Worm (Caenorhabditis elegans) whole organism, mixed stage, embryonic: ENCODE results near the gene srx-102.

ENCODE experiments used
- M03D4.4 ChIP-seq: sonication (generic microtip); optimal IDR thresholded peaks from 2 replicates; lab custom pipeline; 2017; ENCODE audit warnings: mild to moderate bottlenecking, missing genetic modification characterization, missing compliant biosample characterization
- bed-3 ChIP-seq: fragments of 200-800 bp; sonication (Bioruptor generic); optimal IDR thresholded peaks from 3 replicates; lab custom pipeline; 2018; ENCODE audit warnings: mild to moderate bottlenecking, missing genetic modification characterization, moderate library complexity, missing compliant biosample characterization
- ceh-39 ChIP-seq: fragments of 150-350 bp; optimal IDR thresholded peaks from 2 replicates; lab custom pipeline; 2014; ENCODE audit warnings: missing biosample characterization, missing genetic modification characterization
- ceh-43 ChIP-seq: fragments of 200-800 bp; sonication (Bioruptor generic); optimal IDR thresholded peaks from 2 replicates; lab custom pipeline; 2018; ENCODE audit warnings: mild to moderate bottlenecking, missing genetic modification characterization, moderate library complexity, missing compliant biosample characterization
- ceh-83 ChIP-seq: fragments of 200-800 bp; sonication (Bioruptor generic); optimal IDR thresholded peaks from 2 replicates; lab custom pipeline; 2018; ENCODE audit warnings: mild to moderate bottlenecking, missing genetic modification characterization, missing compliant biosample characterization
- ces-1 ChIP-seq: fragments of 150-350 bp; optimal IDR thresholded peaks from 2 replicates; lab custom pipeline; 2014; ENCODE audit warnings: missing biosample characterization, missing genetic modification reagents, missing genetic modification characterization
- cnd-1 ChIP-seq: fragments of 200-800 bp; sonication (Bioruptor generic); optimal IDR thresholded peaks from 2 replicates; lab custom pipeline; 2018; ENCODE audit warnings: mild to moderate bottlenecking, missing genetic modification characterization, missing compliant biosample characterization
- drap-1 ChIP-seq: fragments of 200-800 bp; sonication (Bioruptor generic); optimal IDR thresholded peaks from 3 replicates; lab custom pipeline; 2018; ENCODE audit warnings: mild to moderate bottlenecking, missing genetic modification characterization, missing compliant biosample characterization
- elt-3 ChIP-seq: fragments of 150-350 bp; optimal IDR thresholded peaks from 2 replicates; lab custom pipeline; 2014; ENCODE audit warnings: missing biosample characterization, missing genetic modification characterization
- ham-2 ChIP-seq: fragments of 200-800 bp; sonication (Bioruptor generic); optimal IDR thresholded peaks from 2 replicates; lab custom pipeline; 2018; ENCODE audit warnings: mild to moderate bottlenecking, missing genetic modification characterization, missing compliant biosample characterization
- hlh-1 ChIP-seq: fragments of 150-350 bp; optimal IDR thresholded peaks from 2 replicates; lab custom pipeline; 2014; ENCODE audit warnings: missing biosample characterization, missing genetic modification reagents, missing genetic modification characterization
- lin-13 ChIP-seq: fragments of 150-350 bp; optimal IDR thresholded peaks from 2 replicates; lab custom pipeline; 2014; ENCODE audit warnings: missing biosample characterization, missing genetic modification characterization
- lin-32 ChIP-seq: fragments of 200-800 bp; sonication (Bioruptor generic); optimal IDR thresholded peaks from 2 replicates; lab custom pipeline; 2018; ENCODE audit warnings: mild to moderate bottlenecking, missing genetic modification characterization, missing compliant biosample characterization
- lsy-2 ChIP-seq: fragments of 150-350 bp; optimal IDR thresholded peaks from 2 replicates; lab custom pipeline; 2014; ENCODE audit warnings: missing biosample characterization, missing genetic modification characterization
- mab-5 ChIP-seq: fragments of 150-350 bp; optimal IDR thresholded peaks from 2 replicates; lab custom pipeline; 2014; ENCODE audit warnings: missing biosample characterization, missing genetic modification characterization
- mep-1 ChIP-seq: fragments of 150-350 bp; optimal IDR thresholded peaks from 2 replicates; lab custom pipeline; 2017; ENCODE audit warnings: missing biosample characterization, missing genetic modification reagents, missing genetic modification characterization, inconsistent platforms
- mls-2 ChIP-seq: sonication (generic microtip); optimal IDR thresholded peaks from 2 replicates; lab custom pipeline; 2016; ENCODE audit warnings: mild to moderate bottlenecking, missing genetic modification characterization, moderate library complexity, missing compliant biosample characterization
- nhr-12 ChIP-seq: fragments of 150-350 bp; optimal IDR thresholded peaks from 2 replicates; lab custom pipeline; 2014; ENCODE audit warnings: missing biosample characterization, missing genetic modification characterization
- nhr-2 ChIP-seq: fragments of 150-350 bp; optimal IDR thresholded peaks from 2 replicates; lab custom pipeline; 2014; ENCODE audit warnings: missing biosample characterization, missing genetic modification characterization
- nhr-237 ChIP-seq: fragments of 150-350 bp; optimal IDR thresholded peaks from 2 replicates; lab custom pipeline; 2014; ENCODE audit warnings: missing biosample characterization, missing genetic modification characterization
- nhr-28 ChIP-seq: fragments of 150-350 bp; optimal IDR thresholded peaks from 2 replicates; lab custom pipeline; 2014; ENCODE audit warnings: missing biosample characterization, missing genetic modification characterization
- nhr-76 ChIP-seq: sonication (generic microtip); optimal IDR thresholded peaks from 2 replicates; lab custom pipeline; 2017; ENCODE audit warnings: missing biosample characterization, missing genetic modification characterization
- pha-4 ChIP-seq: fragments of 150-350 bp; optimal IDR thresholded peaks from 2 replicates; lab custom pipeline; 2018; ENCODE audit warnings: missing biosample characterization, missing genetic modification reagents, missing genetic modification characterization
- sem-2 ChIP-seq: fragments of 200-800 bp; sonication (Bioruptor generic); optimal IDR thresholded peaks from 2 replicates; lab custom pipeline; 2018; ENCODE audit warnings: mild to moderate bottlenecking, missing genetic modification characterization, missing compliant biosample characterization
- snpc-4 ChIP-seq: fragments of 150-350 bp; optimal IDR thresholded peaks from 2 replicates; lab custom pipeline; 2014; ENCODE audit warnings: missing biosample characterization, missing genetic modification characterization
- sptf-1 ChIP-seq: sonication (generic microtip); optimal IDR thresholded peaks from 2 replicates; lab custom pipeline; 2017; ENCODE audit warnings: mild to moderate bottlenecking, missing genetic modification characterization, moderate library complexity, missing compliant biosample characterization
- tbx-8 ChIP-seq: fragments of 200-800 bp; sonication (Bioruptor generic); optimal IDR thresholded peaks from 2 replicates; lab custom pipeline; 2018; ENCODE audit warnings: mild to moderate bottlenecking, missing genetic modification characterization, moderate library complexity, missing compliant biosample characterization
- unc-120 ChIP-seq: sonication (generic microtip); optimal IDR thresholded peaks from 2 replicates; lab custom pipeline; 2017; ENCODE audit warnings: missing genetic modification characterization, missing compliant biosample characterization; ENCODE audit not compliant: poor library complexity, severe bottlenecking
- unc-39 ChIP-seq: fragments of 150-350 bp; optimal IDR thresholded peaks from 2 replicates; lab custom pipeline; 2014; ENCODE audit warnings: missing biosample characterization, missing genetic modification characterization
- unc-62 ChIP-seq: fragments of 150-350 bp; optimal IDR thresholded peaks from 2 replicates; lab custom pipeline; 2014; ENCODE audit warnings: missing biosample characterization, missing genetic modification reagents, missing genetic modification characterization
- ztf-11 ChIP-seq: fragments of 150-350 bp; optimal IDR thresholded peaks from 2 replicates; lab custom pipeline; 2014; ENCODE audit warnings: missing biosample characterization, missing genetic modification characterization

srx-102 gene

DNA sequence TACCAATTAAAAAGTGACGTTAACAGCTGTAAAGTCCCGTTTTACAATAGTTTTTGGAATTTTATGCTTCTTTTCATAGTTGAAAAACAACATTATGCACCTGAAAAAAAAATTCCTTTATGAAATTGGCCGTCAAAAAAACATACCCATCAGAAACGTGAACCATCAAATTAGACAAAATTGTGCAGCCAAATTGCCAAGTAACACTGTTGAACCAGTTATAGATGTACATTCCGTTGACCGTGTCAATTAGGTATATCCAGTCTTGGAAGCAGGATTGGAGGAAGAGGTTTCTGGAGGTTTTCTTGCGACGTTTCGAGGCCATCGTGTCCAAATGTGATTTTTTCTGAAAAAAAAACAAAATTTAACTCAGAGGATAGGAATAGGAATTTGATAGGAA lies 25.2 kb downstream of the srx-102 start, which contains the start of gene srx-97:
Gene srx-97 (minus strand): TSS at position 101 of the 400 bp plus-strand sequence.
- no peak for TF ChIP-seq sem-2 (GFP tag; lab: Kevin White, UChicago)
- TF ChIP-seq drap-1 = no peak
- TF ChIP-seq lin-13 (tag; lab: Kevin White, UChicago) = no peak
- TF ChIP-seq ces-1 (GFP tag; lab: Kevin White, UChicago) = no peak
- no peak for TF ChIP-seq mab-5 (tag; lab: Kevin White, UChicago)
- no peak for TF ChIP-seq mls-2 (tag; lab: Kevin White, UChicago)
- no peak for TF ChIP-seq snpc-4 (tag; lab: Kevin White, UChicago)
- TF ChIP-seq nhr-76 (tag; lab: Kevin White, UChicago) = no peak
- no peak for TF ChIP-seq ceh-39 (tag; lab: Kevin White, UChicago)
- TF ChIP-seq sptf-1 (tag; lab: Kevin White, UChicago) = no peak
- no peak for TF ChIP-seq hlh-1 (tag; lab: Kevin White, UChicago)

- TF ChIP-seq pha-4 (tag; lab: Kevin White, UChicago) (no peak), sem-2 (GFP tag; lab: Kevin White, UChicago) (no peak), nhr-76 (tag; lab: Kevin White, UChicago) (no peak), unc-62 (no peak), elt-3 (no peak), M03D4.4 (tag; lab: Kevin White, UChicago) (no peak), sptf-1 (tag; lab: Kevin White, UChicago) (no peak), ceh-43 (GFP tag; lab: Kevin White, UChicago) (no peak), lin-13 (tag; lab: Kevin White, UChicago) (no peak)
Measured at ce11 chrII:3665181-3665580, 29.4 kb downstream of the srx-102 start.

- TF ChIP-seq nhr-12 (tag; lab: Kevin White, UChicago) (no peak), ceh-83 (GFP tag; lab: Kevin White, UChicago) (no peak), ham-2 (GFP tag; lab: Kevin White, UChicago) (no peak), nhr-28 (no peak), cnd-1 (tag; lab: Kevin White, UChicago) (no peak)
Measured at ce11 chrII:3664470-3664869, 30.1 kb downstream of the srx-102 start, which contains the start of gene F19B10.3. Gene F19B10.3 (plus strand): TSS chrII:3664770.

DNA sequence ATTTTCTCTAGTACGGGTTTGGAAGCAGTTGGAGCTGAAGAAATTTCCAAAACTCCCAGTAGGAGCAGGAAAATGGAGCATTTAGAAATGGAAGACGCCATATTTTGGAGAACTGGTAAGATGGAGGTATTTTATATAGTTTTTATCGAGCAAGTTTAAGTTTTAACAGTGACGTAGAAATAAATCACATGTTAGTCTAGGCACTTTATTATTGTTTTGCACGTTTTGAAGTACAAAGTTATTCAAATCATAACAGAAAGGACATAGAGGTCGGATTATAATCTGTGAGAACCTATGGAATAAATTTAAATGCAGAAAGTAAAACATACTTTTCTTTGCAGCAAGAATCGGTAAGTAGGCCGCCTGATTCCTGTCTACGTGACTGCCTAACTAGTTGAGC lies 30.8 kb downstream of the srx-102 start, which contains the start of gene F19B10.6:
Gene F19B10.6 (minus strand): TSS at position 101 of the 400 bp plus-strand sequence.
- no peak for TF ChIP-seq M03D4.4 (tag; lab: Kevin White, UChicago)
- TF ChIP-seq nhr-76 (tag; lab: Kevin White, UChicago) = no peak
- TF ChIP-seq drap-1 = no peak
- no peak for TF ChIP-seq nhr-12 (tag; lab: Kevin White, UChicago)
- no peak for TF ChIP-seq nhr-28
- TF ChIP-seq snpc-4 (tag; lab: Kevin White, UChicago) = no peak
- no peak for TF ChIP-seq mep-1 (tag; lab: Kevin White, UChicago)
- no peak for TF ChIP-seq ceh-39 (tag; lab: Kevin White, UChicago)
- no peak for TF ChIP-seq lsy-2 (tag; lab: Kevin White, UChicago)
- no peak for TF ChIP-seq unc-39 (tag; lab: Kevin White, UChicago)
- TF ChIP-seq nhr-2 (tag; lab: Kevin White, UChicago) = no peak

DNA sequence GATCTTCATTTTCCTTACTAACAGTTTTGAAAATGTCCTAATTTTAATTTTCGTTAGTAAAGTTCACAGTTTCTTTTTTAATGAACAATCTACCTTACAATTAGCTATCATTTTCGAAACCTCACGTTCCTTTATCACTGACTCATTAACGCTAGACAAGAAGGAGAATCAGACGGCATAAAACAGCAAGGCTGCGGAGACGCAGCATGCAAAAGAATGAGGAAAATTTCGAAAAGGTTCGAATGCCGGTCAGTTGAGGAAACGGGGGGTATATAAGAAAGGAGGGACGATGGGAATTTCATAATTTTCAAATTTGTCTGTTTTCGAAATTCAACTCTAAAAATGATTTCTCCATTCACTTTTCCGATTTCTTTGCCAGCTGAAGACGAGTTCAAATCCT lies 32.6 kb downstream of the srx-102 start, which contains the start of gene F19B10.13:
Gene F19B10.13 (plus strand): TSS at position 343 of the 400 bp plus-strand sequence.
- peak; percentile 61 for TF ChIP-seq elt-3
- TF ChIP-seq unc-120 (tag; lab: Kevin White, UChicago) = no peak

ce11 chrII:3659776-3660175 lies 34.8 kb downstream of the srx-102 start, which contains the start of gene F19B10.4:
Gene F19B10.4 (plus strand): TSS chrII:3660076.
- TF ChIP-seq mls-2 (tag; lab: Kevin White, UChicago) (no peak), nhr-12 (tag; lab: Kevin White, UChicago) (no peak), nhr-237 (tag; lab: Kevin White, UChicago) (no peak), ceh-83 (GFP tag; lab: Kevin White, UChicago) (no peak), lin-32 (GFP tag; lab: Kevin White, UChicago) (no peak), ceh-43 (GFP tag; lab: Kevin White, UChicago) (no peak), mab-5 (tag; lab: Kevin White, UChicago) (no peak), ztf-11 (tag; lab: Kevin White, UChicago) (no peak), bed-3 (GFP tag; lab: Kevin White, UChicago) (no peak), lsy-2 (tag; lab: Kevin White, UChicago) (no peak), sem-2 (GFP tag; lab: Kevin White, UChicago) (no peak), tbx-8 (GFP tag; lab: Kevin White, UChicago) (no peak), unc-39 (tag; lab: Kevin White, UChicago) (no peak), ham-2 (GFP tag; lab: Kevin White, UChicago) (no peak)
- TF ChIP-seq, all 35 proteins: peak for 0
